Fruit fly (Drosophila melanogaster): Measurements from ENCODE around the gene Snx17.

- TF ChIP-seq usp (GFP tag; optimal IDR thresholded peaks at IDR 0.05), result no peak
- no peak for TF ChIP-seq pan (optimal IDR thresholded peaks at IDR 0.05)
- no peak for TF ChIP-seq psq (optimal IDR thresholded peaks at IDR 0.05)
- no peak for TF ChIP-seq EcR (GFP tag; optimal IDR thresholded peaks at IDR 0.05)
- no peak for TF ChIP-seq Dll (optimal IDR thresholded peaks at IDR 0.05)
Measured at dm6 chr2L:10255725-10256158, 49.0 kb upstream of the Snx17 start, which contains the start of gene CG5676.
